Worm (Caenorhabditis elegans) whole organism, L3 larva: ENCODE results near the gene Y32B12A.5.

ENCODE experiments used
- pqm-1 ChIP-seq: fragments of 150-350 bp; optimal IDR thresholded peaks from 2 replicates; lab custom pipeline; 2017; ENCODE audit warnings: missing biosample characterization, missing genetic modification characterization, inconsistent platforms
- unc-62 ChIP-seq: fragments of 150-350 bp; sonication (generic microtip); optimal IDR thresholded peaks from 4 replicates; lab custom pipeline; 2014; ENCODE audit warnings: missing biosample characterization, missing genetic modification reagents, missing genetic modification characterization

DNA sequence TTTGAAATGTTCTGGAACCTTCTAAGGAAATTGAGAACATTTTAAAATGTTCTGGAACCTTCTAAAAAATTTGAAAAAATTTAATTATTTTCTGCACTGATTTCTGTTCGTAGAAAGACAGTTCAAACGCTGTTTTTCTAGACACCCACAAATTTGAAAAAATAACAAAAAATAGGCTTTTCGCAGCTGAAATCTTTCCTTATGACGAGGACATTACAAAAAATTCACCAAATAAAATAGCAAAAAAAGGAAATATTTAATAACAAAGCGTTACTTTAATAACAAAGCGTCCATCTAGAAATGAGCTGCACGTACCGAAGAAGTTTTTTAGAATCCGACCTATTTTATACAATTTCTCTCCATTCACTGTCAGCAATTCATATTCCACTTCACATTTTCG, 43.7 kb downstream of the Y32B12A.5 start, which contains the start of gene srh-141:
- no peak for TF ChIP-seq unc-62 (GFP tag; lab: Kevin White, UChicago)
- TF ChIP-seq pqm-1: no peak
